Worm (Caenorhabditis elegans): ENCODE measurements around the gene apc-2.
A peak's percentile ranks its signal among the peaks of the same experiment; 100 is the strongest.

Gene apc-2

DNA sequence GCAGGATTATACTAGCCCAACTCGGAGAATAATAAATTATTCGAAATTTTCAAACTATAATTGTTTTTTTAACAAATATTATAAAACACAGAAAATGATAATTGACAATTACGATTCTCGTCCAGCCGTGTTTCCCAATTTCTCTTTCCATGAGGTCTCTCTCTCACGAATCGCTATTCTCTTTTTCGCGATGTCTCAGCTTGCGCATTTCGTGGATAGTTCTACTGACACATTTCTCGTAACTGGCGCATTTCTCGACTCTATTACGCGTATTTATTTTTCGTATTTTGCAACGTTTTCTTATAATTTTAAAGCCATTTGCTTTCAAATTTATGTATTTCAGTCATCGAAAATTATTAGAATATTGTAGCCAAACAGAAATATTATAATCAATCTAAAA, 36.6 kb upstream of the apc-2 start (continued):
- TF ChIP-seq Y67H2A.10 (GFP tag; conservative IDR thresholded peaks at IDR 0.05) (peak; percentile 98), zfh-2 (GFP tag; conservative IDR thresholded peaks at IDR 0.05) (no peak), lir-1 (GFP tag; conservative IDR thresholded peaks at IDR 0.05) (peak; percentile 94), C06A6.2 (GFP tag; conservative IDR thresholded peaks at IDR 0.05) (peak; percentile 67; the same call in 1 of the 2 replicates), chd-7 (tag; optimal IDR thresholded peaks at IDR 0.05) (peak; percentile 95), athp-1 (tag; optimal IDR thresholded peaks at IDR 0.05) (peak; percentile 98), F22D6.2 (tag; optimal IDR thresholded peaks at IDR 0.05) (peak; percentile 88), ztf-6 (GFP tag; IDR thresholded peaks at IDR 0.05) (peak; percentile 99), nhr-120 (GFP tag; IDR thresholded peaks at IDR 0.05) (0 out of 2 replicates have a peak, but pooled peaks have one; percentile 49), lag-1 (GFP tag; IDR thresholded peaks at IDR 0.05) (no peak), F55B11.4 (tag; optimal IDR thresholded peaks at IDR 0.05; ENCODE audit: borderline replicate concordance, insufficient read depth) (no peak), hlh-12 (tag; optimal IDR thresholded peaks at IDR 0.05) (peak; percentile 24), hsf-1 (GFP tag; IDR thresholded peaks at IDR 0.05) (peak; percentile 71), egl-44 (GFP tag; IDR thresholded peaks at IDR 0.05) (peak; percentile 93), dpl-1 (GFP tag; optimal IDR thresholded peaks at IDR 0.05) (peak; percentile 89), Y79H2A.3 (GFP tag; conservative IDR thresholded peaks at IDR 0.05) (peak; percentile 98), Y95B8A.8 (GFP tag; IDR thresholded peaks at IDR 0.05) (peak; percentile 98), pbrm-1 (GFP tag; IDR thresholded peaks at IDR 0.05) (peak; percentile 98), mcd-1 (GFP tag; IDR thresholded peaks at IDR 0.05) (peak; percentile 93), B0336.3 (GFP tag; IDR thresholded peaks at IDR 0.05) (peak; percentile 90; the same call in 1 of the 2 replicates), unc-130 (GFP tag; optimal IDR thresholded peaks at IDR 0.05) (peak; percentile 99), F10E7.11 (tag; optimal IDR thresholded peaks at IDR 0.05) (peak; percentile 38), nfyb-1 (GFP tag; IDR thresholded peaks at IDR 0.05) (no peak; the same call in 1 of the 2 replicates), attf-6 (GFP tag; IDR thresholded peaks at IDR 0.05) (peak; percentile 82), ekl-4 (GFP tag; IDR thresholded peaks at IDR 0.05) (peak; percentile 93), repo-1 (tag; optimal IDR thresholded peaks at IDR 0.05) (peak; percentile 2), Y53G8AR.9 (GFP tag; conservative IDR thresholded peaks at IDR 0.05) (peak; percentile 92), ama-1 (optimal IDR thresholded peaks at IDR 0.05) (no peak), ama-1 (GFP tag; optimal IDR thresholded peaks at IDR 0.05) (no peak), fkh-3 (tag; optimal IDR thresholded peaks at IDR 0.05) (no peak), C17E4.6 (GFP tag; IDR thresholded peaks at IDR 0.05) (peak; percentile 96), madf-8 (GFP tag; conservative IDR thresholded peaks at IDR 0.05) (peak; percentile 76), ztf-18 (tag; optimal IDR thresholded peaks at IDR 0.05) (peak; percentile 100), madf-3 (GFP tag; IDR thresholded peaks at IDR 0.05) (peak; percentile 96), madf-10 (tag; optimal IDR thresholded peaks at IDR 0.05) (peak; percentile 97), K12H6.12 (tag; optimal IDR thresholded peaks at IDR 0.05) (peak; percentile 99), pha-4 (tag; optimal IDR thresholded peaks at IDR 0.05) (peak; percentile 95), Y56A3A.18 (GFP tag; IDR thresholded peaks at IDR 0.05) (0 out of 2 replicates have a peak, but pooled peaks have one; percentile 58), nhr-80 (tag; optimal IDR thresholded peaks at IDR 0.05) (peak; percentile 99), atf-7 (tag; optimal IDR thresholded peaks at IDR 0.05) (no peak), lsy-27 (tag; optimal IDR thresholded peaks at IDR 0.05; ENCODE audit: borderline replicate concordance, insufficient read depth) (peak; percentile 37), egrh-3 (GFP tag; IDR thresholded peaks at IDR 0.05) (peak; percentile 90), tbx-9 (tag; optimal IDR thresholded peaks at IDR 0.05; ENCODE audit: borderline replicate concordance) (no peak), sea-2 (GFP tag; IDR thresholded peaks at IDR 0.05) (no peak), F52B5.7 (tag; optimal IDR thresholded peaks at IDR 0.05) (no peak), cebp-1 (GFP tag; IDR thresholded peaks at IDR 0.05) (peak; percentile 96), cebp-1 (tag; optimal IDR thresholded peaks at IDR 0.05) (peak; percentile 96), ccch-3 (GFP tag; optimal IDR thresholded peaks at IDR 0.05) (peak; percentile 100), rec-8 (tag; optimal IDR thresholded peaks at IDR 0.05) (peak; percentile 93 to 99)
